Worm (Caenorhabditis elegans) whole organism, midembryonic: ENCODE data around the gene C34B4.2.

Experiments
- cog-1 ChIP-seq: sonication (generic microtip); optimal IDR thresholded peaks from 2 replicates; lab custom pipeline; 2016; ENCODE audit warnings: missing genetic modification characterization, missing compliant biosample characterization
- klf-2 ChIP-seq: fragments of 200-800 bp; sonication (Bioruptor generic); conservative IDR thresholded peaks from 2 replicates; pipeline ENCODE4 v1.3.6; 2022; ENCODE audit warnings: missing genetic modification reagents, missing genetic modification characterization, missing compliant biosample characterization
- ztf-29 ChIP-seq: fragments of 200-800 bp; sonication (Bioruptor generic); IDR thresholded peaks from 2 replicates; pipeline ENCODE4 v1.3.6; 2022; ENCODE audit warnings: missing genetic modification reagents, missing genetic modification characterization, missing compliant biosample characterization

DNA sequence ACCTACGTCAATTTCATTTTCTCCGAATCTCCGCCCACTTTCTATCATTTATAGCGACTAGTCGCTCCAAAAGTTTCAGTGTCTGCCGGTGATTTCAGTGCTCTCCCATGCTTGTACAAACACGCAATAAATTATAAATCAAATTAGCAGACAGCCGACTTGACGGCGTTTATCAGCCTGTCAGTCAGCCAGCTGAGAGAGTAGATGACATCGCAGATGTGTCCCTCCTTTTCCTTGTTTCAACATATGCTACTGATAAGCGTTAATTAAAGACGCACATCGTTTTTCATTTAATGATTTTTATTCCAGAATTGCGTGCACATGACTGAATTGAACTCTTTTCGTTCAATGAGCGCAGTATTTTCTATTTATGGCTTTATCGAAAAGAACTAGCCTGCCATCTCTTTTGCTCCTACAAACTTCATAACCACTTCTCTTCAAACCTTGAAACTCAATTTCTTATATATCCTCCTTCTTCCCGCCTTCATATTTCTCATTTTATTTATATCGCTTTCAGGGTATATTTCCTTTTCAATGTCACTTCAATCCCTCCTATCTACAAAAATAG, 39.6 kb upstream of the C34B4.2 start, which contains the start of gene lap-2:
- TF ChIP-seq ztf-29 (GFP tag; lab: Robert Waterston, UW) (no peak), cog-1 (no peak), klf-2 (GFP tag; lab: Robert Waterston, UW) (no peak)
